Fruit fly (Drosophila melanogaster): Measurements from ENCODE around the gene CG31789.

DNA sequence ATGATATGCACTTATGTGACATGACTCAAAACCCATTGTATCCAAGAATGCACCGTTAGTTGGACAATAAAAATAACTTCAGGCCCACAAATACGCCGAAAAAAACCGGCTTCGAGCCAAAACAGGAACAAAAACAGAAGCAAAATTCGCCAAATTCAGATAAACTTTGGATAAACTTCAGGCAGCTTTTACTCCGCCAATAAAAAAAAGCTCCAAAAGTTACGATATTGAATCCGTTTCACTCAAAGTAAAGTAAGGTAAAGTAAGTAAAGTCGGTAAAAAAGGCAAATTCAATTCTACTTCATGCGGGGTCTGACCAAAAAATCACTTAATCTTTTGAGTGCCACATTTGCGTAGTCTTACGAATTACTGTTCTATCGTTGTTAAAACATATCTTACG, 41.7 kb upstream of the CG31789 start:
- no peak for TF ChIP-seq psq (optimal IDR thresholded peaks at IDR 0.05)
- TF ChIP-seq insv (optimal IDR thresholded peaks at IDR 0.05), result no peak
- TF ChIP-seq h (optimal IDR thresholded peaks at IDR 0.05), result no peak
- TF ChIP-seq ttk (optimal IDR thresholded peaks at IDR 0.05), result no peak
